Fruit fly (Drosophila melanogaster): Measurements from ENCODE around the gene CG11000.

Gene CG11000

dm6 chr3R:5841290-5841689 is 39.2 kb downstream of the CG11000 start:
- TF ChIP-seq ovo (GFP tag; optimal IDR thresholded peaks at IDR 0.05), result no peak
- TF ChIP-seq Hr96 (GFP tag; optimal IDR thresholded peaks at IDR 0.05), result no peak
- TF ChIP-seq CG33017 (tag; optimal IDR thresholded peaks at IDR 0.05), result no peak
- TF ChIP-seq CG5204 (GFP tag; optimal IDR thresholded peaks at IDR 0.05), result no peak
- no peak for TF ChIP-seq toe (GFP tag; optimal IDR thresholded peaks at IDR 0.05)
- no peak for TF ChIP-seq tj (GFP tag; optimal IDR thresholded peaks at IDR 0.05)
- no peak for TF ChIP-seq CG7101 (tag; optimal IDR thresholded peaks at IDR 0.05)
- TF ChIP-seq Crg-1 (GFP tag; optimal IDR thresholded peaks at IDR 0.05), result no peak
- no peak for TF ChIP-seq bab1 (GFP tag; optimal IDR thresholded peaks at IDR 0.05)
- no peak for TF ChIP-seq CG7045 (GFP tag; optimal IDR thresholded peaks at IDR 0.05)
- TF ChIP-seq cnc (optimal IDR thresholded peaks at IDR 0.05), result no peak
- no peak for TF ChIP-seq cic (GFP tag; optimal IDR thresholded peaks at IDR 0.05)
- no peak for TF ChIP-seq CG1620 (GFP tag; optimal IDR thresholded peaks at IDR 0.05)

dm6 chr3R:5843516-5843915 is 41.4 kb downstream of the CG11000 start:
- TF ChIP-seq CG12768 (GFP tag; optimal IDR thresholded peaks at IDR 0.05) (peak; percentile 43), bab1 (GFP tag; optimal IDR thresholded peaks at IDR 0.05) (no peak), toe (GFP tag; optimal IDR thresholded peaks at IDR 0.05) (no peak), kay (GFP tag; ENCODE audit: borderline replicate concordance) (peak; percentile 50), Hr96 (GFP tag; optimal IDR thresholded peaks at IDR 0.05) (no peak), Mnt (GFP tag; optimal IDR thresholded peaks at IDR 0.05) (peak; percentile 70), CG5204 (GFP tag; optimal IDR thresholded peaks at IDR 0.05) (no peak), cic (GFP tag; optimal IDR thresholded peaks at IDR 0.05) (peak; percentile 95), CG1620 (GFP tag; optimal IDR thresholded peaks at IDR 0.05) (no peak), CG33017 (tag; optimal IDR thresholded peaks at IDR 0.05) (no peak)

DNA sequence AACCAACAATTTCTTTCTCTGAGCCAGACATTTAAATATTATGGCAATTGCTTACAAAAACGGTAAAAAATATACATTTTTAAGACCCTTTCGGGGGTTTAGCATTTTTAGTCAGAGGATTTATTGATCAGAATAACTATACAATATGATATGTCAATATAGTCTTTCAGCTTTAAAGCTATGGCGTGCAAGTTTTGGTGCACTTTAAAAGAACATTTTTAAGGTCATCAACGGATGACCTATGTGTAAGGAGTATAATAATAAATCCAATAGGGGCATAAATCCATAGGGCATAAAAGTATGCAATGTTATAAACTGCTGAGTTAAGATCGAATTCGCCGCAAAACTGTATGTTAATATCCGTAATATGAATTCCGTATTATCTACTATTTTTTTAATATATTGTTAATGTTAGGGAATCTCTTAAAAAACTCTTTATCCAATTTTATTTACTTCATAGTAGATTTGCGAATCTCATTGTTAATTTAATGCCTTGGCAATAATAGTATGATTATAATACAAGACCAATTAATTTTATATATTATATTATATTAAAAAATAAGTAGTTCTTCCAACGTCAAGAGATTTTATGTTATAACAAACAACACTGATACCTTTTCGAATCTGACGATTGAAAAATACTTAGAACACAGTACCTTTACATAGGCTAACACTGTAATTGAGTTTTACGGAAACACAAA is 44.6 kb downstream of the CG11000 start, which contains the start of gene CG14676:
Gene CG14676, plus strand, starts transcription at position 651 of the 701 bp plus-strand sequence.
- no peak for TF ChIP-seq CG12768 (GFP tag; optimal IDR thresholded peaks at IDR 0.05)
- peak; percentile 73 for TF ChIP-seq kay (GFP tag; ENCODE audit: borderline replicate concordance)
- TF ChIP-seq cnc (optimal IDR thresholded peaks at IDR 0.05), result peak in 1 of 2 experiments; percentile 17

dm6 chr3R:5853032-5853431 is 50.9 kb downstream of the CG11000 start, which contains the start of gene CG34287:
Gene CG34287, plus strand, starts transcription at chr3R:5853332.
- TF ChIP-seq CG11617 (GFP tag; optimal IDR thresholded peaks at IDR 0.05) (no peak), CG1620 (GFP tag; optimal IDR thresholded peaks at IDR 0.05) (no peak), CG14711 (tag; optimal IDR thresholded peaks at IDR 0.05) (no peak), Clk (GFP tag; optimal IDR thresholded peaks at IDR 0.05) (no peak), Crg-1 (GFP tag; optimal IDR thresholded peaks at IDR 0.05) (no peak), tj (GFP tag; optimal IDR thresholded peaks at IDR 0.05) (no peak), ovo (GFP tag; optimal IDR thresholded peaks at IDR 0.05) (no peak), CG33017 (tag; optimal IDR thresholded peaks at IDR 0.05) (no peak), Mnt (GFP tag; optimal IDR thresholded peaks at IDR 0.05) (no peak), CG12768 (GFP tag; optimal IDR thresholded peaks at IDR 0.05) (no peak), CG7101 (tag; optimal IDR thresholded peaks at IDR 0.05) (no peak), Hr96 (GFP tag; optimal IDR thresholded peaks at IDR 0.05) (no peak)

DNA sequence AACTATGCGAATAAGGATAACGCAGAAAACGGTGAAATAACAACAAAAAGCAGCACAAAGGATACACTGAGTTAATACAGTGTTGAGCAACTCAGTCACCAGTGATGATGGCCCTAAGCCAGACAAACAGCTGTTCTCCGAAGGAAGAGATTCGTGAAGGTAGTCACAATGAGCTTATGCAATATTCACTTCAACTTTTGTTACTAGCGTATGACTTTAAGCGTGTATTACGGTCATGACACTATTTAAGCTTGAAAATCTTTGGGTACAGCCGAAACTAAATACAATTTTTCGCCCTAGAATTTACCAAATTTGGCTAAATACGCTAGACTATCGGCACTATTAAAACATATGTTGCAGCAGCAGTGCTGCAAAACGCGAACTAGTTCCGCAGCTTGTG is 54.1 kb downstream of the CG11000 start, which contains the start of the genes disp and ECSIT:
Gene disp, minus strand, starts transcription at position 97 of the 400 bp plus-strand sequence.
Gene ECSIT, plus strand, starts transcription at position 371 of the 400 bp plus-strand sequence.
- TF ChIP-seq CG7045 (GFP tag; optimal IDR thresholded peaks at IDR 0.05), result peak; percentile 58
- TF ChIP-seq Clk (GFP tag; optimal IDR thresholded peaks at IDR 0.05), result no peak
- peak; percentile 6 for TF ChIP-seq CG1620 (GFP tag; optimal IDR thresholded peaks at IDR 0.05)
- TF ChIP-seq CG5204 (GFP tag; optimal IDR thresholded peaks at IDR 0.05), result peak; percentile 74
- no peak for TF ChIP-seq CG33017 (tag; optimal IDR thresholded peaks at IDR 0.05)
- TF ChIP-seq CG12768 (GFP tag; optimal IDR thresholded peaks at IDR 0.05), result peak; percentile 63
- no peak for TF ChIP-seq cnc (optimal IDR thresholded peaks at IDR 0.05)
- TF ChIP-seq Hr96 (GFP tag; optimal IDR thresholded peaks at IDR 0.05), result peak; percentile 49
- TF ChIP-seq kay (GFP tag; ENCODE audit: borderline replicate concordance), result no peak
- TF ChIP-seq cic (GFP tag; optimal IDR thresholded peaks at IDR 0.05), result no peak
- TF ChIP-seq ovo (GFP tag; optimal IDR thresholded peaks at IDR 0.05), result no peak
- peak; percentile 51 for TF ChIP-seq CG7101 (tag; optimal IDR thresholded peaks at IDR 0.05)
- TF ChIP-seq pad (GFP tag; optimal IDR thresholded peaks at IDR 0.05), result peak; percentile 49
- peak; percentile 52 for TF ChIP-seq CG11617 (GFP tag; optimal IDR thresholded peaks at IDR 0.05)
- peak; percentile 63 for TF ChIP-seq Crg-1 (GFP tag; optimal IDR thresholded peaks at IDR 0.05)
- peak; percentile 36 for TF ChIP-seq Mnt (GFP tag; optimal IDR thresholded peaks at IDR 0.05)
- TF ChIP-seq bab1 (GFP tag; optimal IDR thresholded peaks at IDR 0.05), result peak; percentile 28
- TF ChIP-seq toe (GFP tag; optimal IDR thresholded peaks at IDR 0.05), result peak; percentile 58
- TF ChIP-seq CG14711 (tag; optimal IDR thresholded peaks at IDR 0.05), result peak; percentile 37

dm6 chr3R:5860736-5861217 is 58.6 kb downstream of the CG11000 start:
- TF ChIP-seq CG12768 (GFP tag; optimal IDR thresholded peaks at IDR 0.05) (no peak), Mnt (GFP tag; optimal IDR thresholded peaks at IDR 0.05) (peak; percentile 29), Crg-1 (GFP tag; optimal IDR thresholded peaks at IDR 0.05) (no peak), tj (GFP tag; optimal IDR thresholded peaks at IDR 0.05) (no peak), cic (GFP tag; optimal IDR thresholded peaks at IDR 0.05) (peak; percentile 67)

Measured in whole organism, adult.